Fruit fly (Drosophila melanogaster) whole organism, prepupa: ENCODE data around the gene TwdlX.

Source experiments
- CG10631 ChIP-seq: fragments of 200-800 bp; sonication (Bioruptor generic); optimal IDR thresholded peaks from 2 replicates; lab custom pipeline; 2016; ENCODE audit warnings: missing biosample characterization, missing genetic modification characterization
- CG31627 ChIP-seq: fragments of 200-800 bp; sonication (Bioruptor generic); optimal IDR thresholded peaks from 3 replicates; lab custom pipeline; 2016; ENCODE audit warnings: missing biosample characterization, missing genetic modification characterization
- CG34406 ChIP-seq: fragments of 200-800 bp; sonication (Bioruptor generic); optimal IDR thresholded peaks from 3 replicates; lab custom pipeline; 2016; ENCODE audit warnings: missing biosample characterization, missing genetic modification characterization
- Eip93F ChIP-seq: fragments of 200-800 bp; sonication (Bioruptor generic); optimal IDR thresholded peaks from 2 replicates; lab custom pipeline; 2016; ENCODE audit warnings: missing biosample characterization, mild to moderate bottlenecking, missing genetic modification characterization
- Hr39 ChIP-seq: fragments of 200-800 bp; sonication (Bioruptor generic); optimal IDR thresholded peaks from 2 replicates; lab custom pipeline; 2016; ENCODE audit warnings: missing biosample characterization, missing genetic modification characterization
- Lpt ChIP-seq: fragments of 200-800 bp; sonication (Bioruptor generic); optimal IDR thresholded peaks from 3 replicates; lab custom pipeline; 2016; ENCODE audit warnings: missing biosample characterization, missing genetic modification characterization
- Sox15 ChIP-seq: fragments of 200-800 bp; sonication (Bioruptor generic); optimal IDR thresholded peaks from 3 replicates; lab custom pipeline; 2016; ENCODE audit warnings: missing biosample characterization, missing genetic modification characterization
- acj6 ChIP-seq: fragments of 200-800 bp; sonication (Bioruptor generic); optimal IDR thresholded peaks from 3 replicates; lab custom pipeline; 2016; ENCODE audit warnings: missing biosample characterization, missing genetic modification characterization
- dac ChIP-seq: fragments of 200-800 bp; sonication (Bioruptor generic); optimal IDR thresholded peaks from 2 replicates; lab custom pipeline; 2017; ENCODE audit warnings: missing biosample characterization, mild to moderate bottlenecking, missing genetic modification characterization
- pdm3 ChIP-seq: fragments of 200-800 bp; sonication (Bioruptor generic); optimal IDR thresholded peaks from 3 replicates; lab custom pipeline; 2016; ENCODE audit warnings: missing biosample characterization, missing genetic modification characterization

DNA sequence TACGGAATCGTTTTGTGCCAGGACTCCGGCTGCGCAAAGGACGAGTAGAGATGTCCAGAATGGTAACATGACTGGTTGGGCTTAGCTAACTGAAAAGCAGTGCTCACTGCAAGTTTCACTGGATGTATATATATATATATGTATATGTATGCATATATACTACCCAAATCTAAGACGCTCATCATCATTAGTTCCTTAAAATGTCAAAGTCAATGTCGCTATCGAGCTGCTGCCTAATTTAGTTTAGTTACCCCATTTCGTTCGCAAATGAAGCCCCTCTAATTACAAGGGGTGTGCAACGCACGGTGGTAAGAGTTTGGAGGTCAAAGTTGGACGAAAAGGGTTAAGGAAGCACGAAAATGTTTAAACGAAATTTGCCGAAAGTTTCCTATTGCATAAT, 30.8 kb upstream of the TwdlX start, which contains the start of gene CG9676:
- TF ChIP-seq CG34406 (GFP tag; lab: Kevin White, UChicago) = no peak
- TF ChIP-seq Sox15 (GFP tag; lab: Kevin White, UChicago) = no peak
- no peak for TF ChIP-seq Lpt (GFP tag; lab: Kevin White, UChicago)
- no peak for TF ChIP-seq dac (GFP tag; lab: Kevin White, UChicago)
- no peak for TF ChIP-seq CG31627 (GFP tag; lab: Kevin White, UChicago)
- no peak for TF ChIP-seq pdm3 (GFP tag; lab: Kevin White, UChicago)
- no peak for TF ChIP-seq CG10631
- no peak for TF ChIP-seq Eip93F
- TF ChIP-seq Hr39 (GFP tag; lab: Kevin White, UChicago) = no peak
- no peak for TF ChIP-seq acj6 (GFP tag; lab: Kevin White, UChicago)
